Worm (Caenorhabditis elegans) whole organism, L1 larva: ENCODE measurements around the gene Y45F10B.13.
"Not testable (repeated sequence)": the region's sequence is repeated elsewhere in the genome, so short reads cannot be mapped to it uniquely, and the experiment has no call there.

Experiments
- F16B12.6 ChIP-seq: fragments of 150-350 bp; optimal IDR thresholded peaks from 2 replicates; lab custom pipeline; 2014; ENCODE audit warnings: missing biosample characterization, missing genetic modification characterization
- blmp-1 ChIP-seq: fragments of 150-350 bp; optimal IDR thresholded peaks from 2 replicates; lab custom pipeline; 2014; ENCODE audit warnings: missing biosample characterization, missing genetic modification characterization
- ceh-63 ChIP-seq: fragments of 200-800 bp; sonication (Bioruptor generic); optimal IDR thresholded peaks from 2 replicates; lab custom pipeline; 2018; ENCODE audit warnings: mild to moderate bottlenecking, missing genetic modification characterization, missing compliant biosample characterization
- ceh-8 ChIP-seq: fragments of 200-800 bp; sonication (Bioruptor generic); optimal IDR thresholded peaks from 2 replicates; lab custom pipeline; 2018; ENCODE audit warnings: mild to moderate bottlenecking, missing genetic modification characterization, moderate library complexity, missing compliant biosample characterization
- ceh-88 ChIP-seq: fragments of 200-800 bp; sonication (Bioruptor generic); IDR thresholded peaks from 2 replicates; pipeline ENCODE4 v1.3.6; 2022; ENCODE audit warnings: missing genetic modification characterization, missing compliant biosample characterization
- dpl-1 ChIP-seq, 3 experiments: fragments of 150-350 bp in 2 of 3; sonication (generic microtip) in 1 of 3; optimal IDR thresholded peaks; 2 replicates each; lab custom pipeline; 2014 to 2017; ENCODE audit warnings: missing biosample characterization in 3 of 3, missing genetic modification characterization in 3 of 3, missing genetic modification reagents in 3 of 3
- egl-13 ChIP-seq: sonication (generic microtip); optimal IDR thresholded peaks from 2 replicates; lab custom pipeline; 2016; ENCODE audit warnings: missing genotype, missing genetic modification reagents, missing genetic modification characterization, missing compliant biosample characterization
- egl-27 ChIP-seq, 2 experiments: fragments of 150-350 bp in 1 of 2; sonication (generic microtip); optimal IDR thresholded peaks; 3 replicates each; lab custom pipeline; 2017 to 2018; ENCODE audit warnings: missing biosample characterization in 2 of 2, missing genetic modification characterization in 2 of 2, missing genetic modification reagents in 2 of 2
- elt-2 ChIP-seq: sonication (generic microtip); optimal IDR thresholded peaks from 2 replicates; lab custom pipeline; 2016; ENCODE audit warnings: missing genetic modification characterization, mild to moderate bottlenecking, inconsistent platforms, missing compliant biosample characterization, missing genetic modification reagents
- ets-5 ChIP-seq: fragments of 200-800 bp; sonication (Bioruptor generic); IDR thresholded peaks from 2 replicates; pipeline ENCODE4 v1.3.6; 2022; ENCODE audit warnings: missing genetic modification characterization, missing compliant biosample characterization
- fkh-10 ChIP-seq: sonication (generic microtip); optimal IDR thresholded peaks from 2 replicates; lab custom pipeline; 2017; ENCODE audit warnings: missing biosample characterization, missing genetic modification reagents, missing genetic modification characterization
- fkh-4 ChIP-seq: sonication (generic microtip); optimal IDR thresholded peaks from 2 replicates; lab custom pipeline; 2016; ENCODE audit warnings: missing compliant biosample characterization, missing genetic modification characterization, borderline replicate concordance
- fkh-8 ChIP-seq: sonication (generic microtip); optimal IDR thresholded peaks from 2 replicates; lab custom pipeline; 2016; ENCODE audit warnings: mild to moderate bottlenecking, missing genetic modification characterization, missing compliant biosample characterization
- isw-1 ChIP-seq: fragments of 200-800 bp; sonication (Bioruptor generic); IDR thresholded peaks from 2 replicates; pipeline ENCODE4 v1.3.6; 2022; ENCODE audit warnings: missing genetic modification characterization, missing compliant biosample characterization
- lin-15B ChIP-seq: fragments of 150-350 bp; sonication (generic microtip); optimal IDR thresholded peaks from 3 replicates; lab custom pipeline; 2014; ENCODE audit warnings: missing biosample characterization, missing genetic modification characterization
- lin-35 ChIP-seq, 2 experiments: fragments of 150-350 bp; optimal IDR thresholded peaks; 2 replicates each; lab custom pipeline; 2014; ENCODE audit warnings: missing biosample characterization in 2 of 2, missing genetic modification characterization in 2 of 2, missing genetic modification reagents in 2 of 2
- lsy-2 ChIP-seq, 2 experiments: fragments of 150-350 bp; optimal IDR thresholded peaks; 2 replicates each; lab custom pipeline; 2014; ENCODE audit warnings: missing biosample characterization in 2 of 2, missing genetic modification characterization in 2 of 2
- mef-2 ChIP-seq: fragments of 150-350 bp; optimal IDR thresholded peaks from 2 replicates; lab custom pipeline; 2014; ENCODE audit warnings: missing biosample characterization, missing genetic modification characterization
- mep-1 ChIP-seq: fragments of 150-350 bp; optimal IDR thresholded peaks from 2 replicates; lab custom pipeline; 2014; ENCODE audit warnings: missing biosample characterization, missing genetic modification characterization
- nhr-12 ChIP-seq: sonication (generic microtip); optimal IDR thresholded peaks from 2 replicates; lab custom pipeline; 2017; ENCODE audit warnings: missing biosample characterization, missing genetic modification characterization
- nhr-20 ChIP-seq: sonication (generic microtip); optimal IDR thresholded peaks from 2 replicates; lab custom pipeline; 2016; ENCODE audit warnings: mild to moderate bottlenecking, missing genetic modification characterization, missing compliant biosample characterization
- nhr-237 ChIP-seq: fragments of 150-350 bp; optimal IDR thresholded peaks from 2 replicates; lab custom pipeline; 2014; ENCODE audit warnings: missing biosample characterization, missing genetic modification characterization
- nhr-71 ChIP-seq: sonication (generic microtip); optimal IDR thresholded peaks from 2 replicates; lab custom pipeline; 2016; ENCODE audit warnings: mild to moderate bottlenecking, missing genetic modification characterization, moderate library complexity, missing compliant biosample characterization
- nhr-76 ChIP-seq: sonication (generic microtip); optimal IDR thresholded peaks from 2 replicates; lab custom pipeline; 2017; ENCODE audit warnings: missing biosample characterization, missing genetic modification characterization
- nhr-77 ChIP-seq: fragments of 150-350 bp; optimal IDR thresholded peaks from 2 replicates; lab custom pipeline; 2014; ENCODE audit warnings: missing biosample characterization, missing genetic modification characterization
- nhr-90 ChIP-seq: sonication (generic microtip); optimal IDR thresholded peaks from 2 replicates; lab custom pipeline; 2016; ENCODE audit warnings: mild to moderate bottlenecking, missing genetic modification characterization, missing compliant biosample characterization; ENCODE audit not compliant: poor library complexity
- pag-3 ChIP-seq: sonication (generic microtip); optimal IDR thresholded peaks from 2 replicates; lab custom pipeline; 2017; ENCODE audit warnings: missing genetic modification characterization, mild to moderate bottlenecking, missing compliant biosample characterization, antibody characterized with exemption, borderline replicate concordance; ENCODE audit not compliant: insufficient read depth
- snu-23 ChIP-seq: sonication (generic microtip); optimal IDR thresholded peaks from 2 replicates; lab custom pipeline; 2016; ENCODE audit warnings: missing genetic modification characterization, missing compliant biosample characterization
- sox-4 ChIP-seq: sonication (generic microtip); optimal IDR thresholded peaks from 2 replicates; lab custom pipeline; 2016; ENCODE audit warnings: missing genetic modification characterization, missing compliant biosample characterization
- tbx-2 ChIP-seq: sonication (generic microtip); optimal IDR thresholded peaks from 2 replicates; lab custom pipeline; 2016; ENCODE audit warnings: missing genetic modification characterization, missing compliant biosample characterization
- tlp-1 ChIP-seq: fragments of 150-350 bp; optimal IDR thresholded peaks from 2 replicates; lab custom pipeline; 2014; ENCODE audit warnings: missing biosample characterization, missing genetic modification characterization
- unc-98 ChIP-seq: fragments of 200-800 bp; sonication (Bioruptor generic); IDR thresholded peaks from 2 replicates; pipeline ENCODE4 v1.3.6; 2022; ENCODE audit warnings: missing genetic modification characterization, missing compliant biosample characterization
- vab-15 ChIP-seq: sonication (generic microtip); optimal IDR thresholded peaks from 2 replicates; lab custom pipeline; 2017; ENCODE audit warnings: missing genotype, mild to moderate bottlenecking, missing genetic modification characterization, missing compliant biosample characterization
- zag-1 ChIP-seq: fragments of 150-350 bp; optimal IDR thresholded peaks from 2 replicates; lab custom pipeline; 2014; ENCODE audit warnings: missing biosample characterization, missing genetic modification characterization

Gene Y45F10B.13

DNA sequence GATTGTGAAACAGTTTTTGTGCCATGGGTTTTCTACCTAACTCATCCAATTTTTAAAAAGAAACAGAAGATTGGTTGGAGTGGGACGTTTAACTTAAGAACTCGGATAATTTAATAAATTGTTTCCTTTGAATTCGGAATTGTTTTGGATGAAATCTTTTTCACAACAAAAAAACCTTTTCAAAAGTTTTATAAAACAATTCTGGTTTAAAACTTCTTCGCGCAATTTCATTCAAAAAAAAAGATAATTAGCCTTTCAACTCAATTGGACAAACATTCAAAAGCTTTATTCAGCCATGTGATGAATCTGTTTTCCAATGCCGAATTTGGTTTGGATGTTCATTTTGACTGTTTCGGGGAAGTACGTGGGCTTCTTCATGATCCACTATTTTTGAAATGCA lies 25.6 kb upstream of the Y45F10B.13 start, which contains the start of gene Y45F10B.12:
Gene Y45F10B.12, plus strand, starts transcription at position 301 of the 400 bp plus-strand sequence.
- TF ChIP-seq ceh-88 (no peak), dpl-1 (GFP tag; optimal IDR thresholded peaks at IDR 0.05; lab: Kevin White, UChicago) (no peak), mef-2 (tag; lab: Kevin White, UChicago) (no peak), snu-23 (GFP tag; lab: Kevin White, UChicago) (no peak), fkh-8 (tag; lab: Kevin White, UChicago) (no peak), tlp-1 (tag; lab: Kevin White, UChicago) (no peak), F16B12.6 (tag; lab: Kevin White, UChicago) (no peak), isw-1 (GFP tag; lab: Robert Waterston, UW) (no peak), pag-3 (tag; lab: Kevin White, UChicago) (no peak), nhr-76 (tag; lab: Kevin White, UChicago) (no peak), nhr-237 (tag; lab: Kevin White, UChicago) (no peak)
- TF ChIP-seq, all 84 proteins: peak for 0

- TF ChIP-seq blmp-1 (tag; lab: Kevin White, UChicago): no peak
- no peak for TF ChIP-seq tbx-2 (tag; lab: Kevin White, UChicago)
- TF ChIP-seq ets-5 (GFP tag; lab: Robert Waterston, UW): no peak
- TF ChIP-seq nhr-71 (tag; lab: Kevin White, UChicago): no peak
- TF ChIP-seq lin-15B (tag; lab: Kevin White, UChicago): no peak
- no peak for TF ChIP-seq zag-1 (tag; lab: Kevin White, UChicago)
- no peak for TF ChIP-seq vab-15 (tag; lab: Kevin White, UChicago)
- no peak for TF ChIP-seq sox-4
- TF ChIP-seq nhr-77 (tag; lab: Kevin White, UChicago): no peak
- TF ChIP-seq elt-2 (tag; lab: Kevin White, UChicago): no peak
These were observed 23.1 kb upstream of the Y45F10B.13 start, which contains the start of gene sru-11 for ce11 chrIV:13584646-13585045. TSS of gene sru-11 (plus strand) at chrIV:13584946.

DNA sequence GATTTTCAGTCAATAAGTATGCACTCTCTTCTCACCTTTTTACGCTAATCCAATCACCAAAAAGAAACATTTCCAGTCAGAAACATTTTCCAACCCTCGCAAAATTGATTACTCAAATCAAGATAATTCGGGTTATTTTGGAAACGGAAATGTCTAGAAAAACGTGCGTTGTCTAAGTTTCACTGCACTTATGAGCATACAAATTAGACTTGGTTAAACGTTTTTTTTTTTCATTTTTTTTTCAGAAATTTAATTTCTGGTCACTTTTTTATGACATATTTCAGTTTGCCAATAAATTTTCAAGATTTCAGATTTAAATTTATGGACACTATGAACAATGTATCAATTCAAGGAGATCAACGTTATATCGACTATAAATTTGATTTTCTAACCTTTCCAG lies 21.4 kb upstream of the Y45F10B.13 start, which contains the start of gene sru-12:
Gene sru-12, plus strand, starts transcription at position 301 of the 400 bp plus-strand sequence.
- TF ChIP-seq mep-1 (no peak), ceh-8 (GFP tag; lab: Kevin White, UChicago) (no peak), unc-98 (GFP tag; lab: Robert Waterston, UW) (no peak), blmp-1 (tag; lab: Kevin White, UChicago) (no peak), nhr-90 (tag; lab: Kevin White, UChicago) (no peak), nhr-20 (tag; lab: Kevin White, UChicago) (no peak), mef-2 (tag; lab: Kevin White, UChicago) (no peak), lin-35 (GFP tag; optimal IDR thresholded peaks at IDR 0.05; lab: Kevin White, UChicago) (no peak), fkh-10 (GFP tag; lab: Kevin White, UChicago) (no peak), fkh-4 (no peak), ceh-63 (GFP tag; lab: Kevin White, UChicago) (no peak), isw-1 (GFP tag; lab: Robert Waterston, UW) (no peak), elt-2 (tag; lab: Kevin White, UChicago) (no peak), nhr-77 (tag; lab: Kevin White, UChicago) (no peak), dpl-1 (GFP tag; optimal IDR thresholded peaks at IDR 0.05; lab: Kevin White, UChicago) (no peak), egl-27 (tag; optimal IDR thresholded peaks at IDR 0.05; lab: Kevin White, UChicago) (no peak), snu-23 (GFP tag; lab: Kevin White, UChicago) (no peak), lsy-2 (tag; optimal IDR thresholded peaks at IDR 0.05; lab: Kevin White, UChicago) (no peak)
- TF ChIP-seq, all 84 proteins: peak for 0

- not testable (repeated sequence) for TF ChIP-seq nhr-12, egl-13, fkh-8 (tag; lab: Kevin White, UChicago)
These were observed 17.4 kb upstream of the Y45F10B.13 start, which contains the start of gene sru-16 for ce11 chrIV:13578953-13579352. TSS of gene sru-16 (plus strand) at chrIV:13579253.
